Worm (Caenorhabditis elegans): ENCODE results near the gene sru-39.

DNA sequence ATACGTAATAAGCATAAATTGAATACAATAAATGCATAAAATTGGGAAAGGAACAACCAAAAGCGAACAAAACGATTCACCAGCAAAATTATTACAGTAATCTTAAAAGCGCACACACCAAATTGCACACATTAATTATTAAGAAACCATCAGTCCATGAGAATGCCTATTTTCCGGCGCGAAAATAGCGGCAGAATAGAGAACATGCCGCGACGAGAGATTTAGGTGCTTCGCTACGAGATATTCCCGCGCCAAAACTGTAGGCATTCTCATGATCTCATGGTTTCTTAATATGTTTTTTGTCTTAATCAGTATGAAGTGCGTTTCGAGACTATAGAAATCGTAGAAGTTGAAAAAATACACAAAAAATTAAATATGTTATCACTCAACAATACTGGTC, 19.1 kb upstream of the sru-39 start:
- no peak for TF ChIP-seq snpc-4 (tag; optimal IDR thresholded peaks at IDR 0.05)
- no peak for TF ChIP-seq nhr-6 (tag; optimal IDR thresholded peaks at IDR 0.05)
- TF ChIP-seq unc-130 (GFP tag; optimal IDR thresholded peaks at IDR 0.05) = no peak
- TF ChIP-seq unc-39 (tag; optimal IDR thresholded peaks at IDR 0.05) = no peak
- TF ChIP-seq fos-1 (tag; optimal IDR thresholded peaks at IDR 0.05) = no peak
- no peak for TF ChIP-seq mdl-1 (tag; optimal IDR thresholded peaks at IDR 0.05)
- TF ChIP-seq R02D3.7 (tag; optimal IDR thresholded peaks at IDR 0.05) = no peak

Data from whole organism, L4 larva.